Worm (Caenorhabditis elegans) whole organism, midembryonic: Measurements from ENCODE around the gene R52.6.

Source experiments
- flt-1 ChIP-seq: fragments of 200-800 bp; sonication (Bioruptor generic); IDR thresholded peaks from 2 replicates; pipeline ENCODE4 v1.3.6; 2022; ENCODE audit warnings: missing genetic modification characterization, missing compliant biosample characterization
- klf-2 ChIP-seq: fragments of 200-800 bp; sonication (Bioruptor generic); conservative IDR thresholded peaks from 2 replicates; pipeline ENCODE4 v1.3.6; 2022; ENCODE audit warnings: missing genetic modification reagents, missing genetic modification characterization, missing compliant biosample characterization
- ref-1 ChIP-seq: fragments of 200-800 bp; sonication (Bioruptor generic); conservative IDR thresholded peaks from 2 replicates; pipeline ENCODE4 v1.3.6; 2022; ENCODE audit warnings: missing genetic modification reagents, missing genetic modification characterization, missing compliant biosample characterization
- tab-1 ChIP-seq: fragments of 200-800 bp; sonication (Bioruptor generic); IDR thresholded peaks from 2 replicates; pipeline ENCODE4 v1.3.6; 2022; ENCODE audit warnings: missing genetic modification characterization, missing compliant biosample characterization
- ztf-23 ChIP-seq: fragments of 200-800 bp; sonication (Bioruptor generic); IDR thresholded peaks from 2 replicates; pipeline ENCODE4 v1.3.6; 2022; ENCODE audit warnings: missing genetic modification reagents, missing genetic modification characterization, missing compliant biosample characterization
- ztf-29 ChIP-seq: fragments of 200-800 bp; sonication (Bioruptor generic); IDR thresholded peaks from 2 replicates; pipeline ENCODE4 v1.3.6; 2022; ENCODE audit warnings: missing genetic modification reagents, missing genetic modification characterization, missing compliant biosample characterization

ce11 chrII:2130770-2131169 is 17.9 kb upstream of the R52.6 start, which contains the start of gene sdz-28:
- TF ChIP-seq klf-2 (GFP tag; lab: Robert Waterston, UW) (no peak), flt-1 (no peak), tab-1 (GFP tag; lab: Robert Waterston, UW) (no peak), ref-1 (GFP tag; lab: Robert Waterston, UW) (no peak), ztf-29 (no peak), ztf-23 (GFP tag; lab: Robert Waterston, UW) (no peak)
